Worm (Caenorhabditis elegans): ENCODE results near the gene R10E11.9.

- no peak for TF ChIP-seq nhr-2 (tag; optimal IDR thresholded peaks at IDR 0.05)
- TF ChIP-seq unc-62 (GFP tag; optimal IDR thresholded peaks at IDR 0.05) = no peak
These were observed 33.3 kb downstream of the R10E11.9 start for ce11 chrIII:9760184-9760583.
